Fruit fly (Drosophila melanogaster): ENCODE results near the gene CG15394.

The CG15394 gene

dm6 chr2L:2591569-2591968 lies at the start of gene CG15394:
TSS of gene CG15394 (plus strand) at chr2L:2591869.
- TF ChIP-seq noc (tag; optimal IDR thresholded peaks at IDR 0.05) = no peak

- no peak for TF ChIP-seq noc (tag; optimal IDR thresholded peaks at IDR 0.05)
These were observed 49.2 kb upstream of the CG15394 start for dm6 chr2L:2542491-2542890.

dm6 chr2L:2552725-2553124 lies 38.9 kb upstream of the CG15394 start, which contains the start of gene CG3515:
TSS of gene CG3515 (minus strand) at chr2L:2552825.
- no peak for TF ChIP-seq noc (tag; optimal IDR thresholded peaks at IDR 0.05)

- TF ChIP-seq noc (tag; optimal IDR thresholded peaks at IDR 0.05) = peak; percentile 2
These were observed 26.9 kb upstream of the CG15394 start, which contains the start of gene Cyp309a1 for dm6 chr2L:2564758-2565157. TSS of gene Cyp309a1 (minus strand) at chr2L:2564830.

dm6 chr2L:2572937-2573336 lies 18.7 kb upstream of the CG15394 start, which contains the start of gene Cyp309a2:
TSS of gene Cyp309a2 (minus strand) at chr2L:2573037.
- no peak for TF ChIP-seq noc (tag; optimal IDR thresholded peaks at IDR 0.05)

dm6 chr2L:2574717-2575273 lies 16.9 kb upstream of the CG15394 start, which contains the start of the genes Rad1 and Sws1:
TSS of gene Rad1 (minus strand) at chr2L:2575052.
TSS of gene Sws1 (minus strand) at chr2L:2575052.
- no peak for TF ChIP-seq noc (tag; optimal IDR thresholded peaks at IDR 0.05)

- no peak for TF ChIP-seq noc (tag; optimal IDR thresholded peaks at IDR 0.05)
These were observed 14.9 kb upstream of the CG15394 start, which contains the start of gene insv for dm6 chr2L:2576565-2577360. TSS of gene insv (minus strand) at chr2L:2576997.

dm6 chr2L:2577361-2577737 lies 14.3 kb upstream of the CG15394 start, which contains the start of gene Elba2:
TSS of gene Elba2 (plus strand) at chr2L:2577687.
- no peak for TF ChIP-seq noc (tag; optimal IDR thresholded peaks at IDR 0.05)

- TF ChIP-seq noc (tag; optimal IDR thresholded peaks at IDR 0.05) = peak; percentile 1
These were observed 11.9 kb upstream of the CG15394 start, which contains the start of the genes ND-B17.2 and Arpc5 for dm6 chr2L:2579669-2580351. TSS of gene ND-B17.2 (minus strand) at chr2L:2580172. TSS of gene Arpc5 (plus strand) at chr2L:2580292.

dm6 chr2L:2584461-2585056 lies 7.1 kb upstream of the CG15394 start:
- no peak for TF ChIP-seq noc (tag; optimal IDR thresholded peaks at IDR 0.05)

- TF ChIP-seq noc (tag; optimal IDR thresholded peaks at IDR 0.05) = no peak
These were observed 6.4 kb upstream of the CG15394 start, which contains the start of gene Drp1 for dm6 chr2L:2585285-2585684. TSS of gene Drp1 (minus strand) at chr2L:2585430.

dm6 chr2L:2606725-2607124 lies 15.1 kb downstream of the CG15394 start:
- no peak for TF ChIP-seq noc (tag; optimal IDR thresholded peaks at IDR 0.05)

- TF ChIP-seq noc (tag; optimal IDR thresholded peaks at IDR 0.05) = no peak
These were observed 18.0 kb downstream of the CG15394 start, which contains the start of gene CG15395 for dm6 chr2L:2609694-2610093. TSS of gene CG15395 (plus strand) at chr2L:2609994.

- no peak for TF ChIP-seq noc (tag; optimal IDR thresholded peaks at IDR 0.05)
These were observed 28.2 kb downstream of the CG15394 start, which contains the start of gene CG43403 for dm6 chr2L:2619887-2620286. TSS of gene CG43403 (plus strand) at chr2L:2620187.

dm6 chr2L:2623947-2624346 lies 32.3 kb downstream of the CG15394 start:
- no peak for TF ChIP-seq noc (tag; optimal IDR thresholded peaks at IDR 0.05)

dm6 chr2L:2627507-2627906 lies 35.8 kb downstream of the CG15394 start:
- TF ChIP-seq noc (tag; optimal IDR thresholded peaks at IDR 0.05) = no peak

All from whole organism, larva.